Worm (Caenorhabditis elegans) whole organism, mixed stage, embryonic: ENCODE results near the gene Y57G11C.51.
A peak's percentile ranks its signal among the peaks of the same experiment; 100 is the strongest.

Experiments
- M03D4.4 ChIP-seq: sonication (generic microtip); optimal IDR thresholded peaks from 2 replicates; lab custom pipeline; 2017; ENCODE audit warnings: mild to moderate bottlenecking, missing genetic modification characterization, missing compliant biosample characterization
- bed-3 ChIP-seq: fragments of 200-800 bp; sonication (Bioruptor generic); optimal IDR thresholded peaks from 3 replicates; lab custom pipeline; 2018; ENCODE audit warnings: mild to moderate bottlenecking, missing genetic modification characterization, moderate library complexity, missing compliant biosample characterization
- blmp-1 ChIP-seq: fragments of 150-350 bp; optimal IDR thresholded peaks from 2 replicates; lab custom pipeline; 2014; ENCODE audit warnings: missing biosample characterization, missing genetic modification characterization
- ceh-39 ChIP-seq: fragments of 150-350 bp; optimal IDR thresholded peaks from 2 replicates; lab custom pipeline; 2014; ENCODE audit warnings: missing biosample characterization, missing genetic modification characterization
- ceh-43 ChIP-seq: fragments of 200-800 bp; sonication (Bioruptor generic); optimal IDR thresholded peaks from 2 replicates; lab custom pipeline; 2018; ENCODE audit warnings: mild to moderate bottlenecking, missing genetic modification characterization, moderate library complexity, missing compliant biosample characterization
- ceh-83 ChIP-seq: fragments of 200-800 bp; sonication (Bioruptor generic); optimal IDR thresholded peaks from 2 replicates; lab custom pipeline; 2018; ENCODE audit warnings: mild to moderate bottlenecking, missing genetic modification characterization, missing compliant biosample characterization
- ces-1 ChIP-seq: fragments of 150-350 bp; optimal IDR thresholded peaks from 2 replicates; lab custom pipeline; 2014; ENCODE audit warnings: missing biosample characterization, missing genetic modification reagents, missing genetic modification characterization
- cnd-1 ChIP-seq: fragments of 200-800 bp; sonication (Bioruptor generic); optimal IDR thresholded peaks from 2 replicates; lab custom pipeline; 2018; ENCODE audit warnings: mild to moderate bottlenecking, missing genetic modification characterization, missing compliant biosample characterization
- flh-1 ChIP-seq: fragments of 200-800 bp; sonication (Bioruptor generic); optimal IDR thresholded peaks from 2 replicates; lab custom pipeline; 2018; ENCODE audit warnings: mild to moderate bottlenecking, missing genetic modification characterization, moderate library complexity, missing compliant biosample characterization
- ham-2 ChIP-seq: fragments of 200-800 bp; sonication (Bioruptor generic); optimal IDR thresholded peaks from 2 replicates; lab custom pipeline; 2018; ENCODE audit warnings: mild to moderate bottlenecking, missing genetic modification characterization, missing compliant biosample characterization
- hlh-1 ChIP-seq: fragments of 150-350 bp; optimal IDR thresholded peaks from 2 replicates; lab custom pipeline; 2014; ENCODE audit warnings: missing biosample characterization, missing genetic modification reagents, missing genetic modification characterization
- lin-13 ChIP-seq: fragments of 150-350 bp; optimal IDR thresholded peaks from 2 replicates; lab custom pipeline; 2014; ENCODE audit warnings: missing biosample characterization, missing genetic modification characterization
- lin-32 ChIP-seq: fragments of 200-800 bp; sonication (Bioruptor generic); optimal IDR thresholded peaks from 2 replicates; lab custom pipeline; 2018; ENCODE audit warnings: mild to moderate bottlenecking, missing genetic modification characterization, missing compliant biosample characterization
- lsy-2 ChIP-seq: fragments of 150-350 bp; optimal IDR thresholded peaks from 2 replicates; lab custom pipeline; 2014; ENCODE audit warnings: missing biosample characterization, missing genetic modification characterization
- mab-5 ChIP-seq: fragments of 150-350 bp; optimal IDR thresholded peaks from 2 replicates; lab custom pipeline; 2014; ENCODE audit warnings: missing biosample characterization, missing genetic modification characterization
- mep-1 ChIP-seq: fragments of 150-350 bp; optimal IDR thresholded peaks from 2 replicates; lab custom pipeline; 2017; ENCODE audit warnings: missing biosample characterization, missing genetic modification reagents, missing genetic modification characterization, inconsistent platforms
- mls-2 ChIP-seq: sonication (generic microtip); optimal IDR thresholded peaks from 2 replicates; lab custom pipeline; 2016; ENCODE audit warnings: mild to moderate bottlenecking, missing genetic modification characterization, moderate library complexity, missing compliant biosample characterization
- nhr-12 ChIP-seq: fragments of 150-350 bp; optimal IDR thresholded peaks from 2 replicates; lab custom pipeline; 2014; ENCODE audit warnings: missing biosample characterization, missing genetic modification characterization
- nhr-2 ChIP-seq: fragments of 150-350 bp; optimal IDR thresholded peaks from 2 replicates; lab custom pipeline; 2014; ENCODE audit warnings: missing biosample characterization, missing genetic modification characterization
- nhr-237 ChIP-seq: fragments of 150-350 bp; optimal IDR thresholded peaks from 2 replicates; lab custom pipeline; 2014; ENCODE audit warnings: missing biosample characterization, missing genetic modification characterization
- nhr-28 ChIP-seq: fragments of 150-350 bp; optimal IDR thresholded peaks from 2 replicates; lab custom pipeline; 2014; ENCODE audit warnings: missing biosample characterization, missing genetic modification characterization
- nhr-76 ChIP-seq: sonication (generic microtip); optimal IDR thresholded peaks from 2 replicates; lab custom pipeline; 2017; ENCODE audit warnings: missing biosample characterization, missing genetic modification characterization
- pha-4 ChIP-seq: fragments of 150-350 bp; optimal IDR thresholded peaks from 2 replicates; lab custom pipeline; 2018; ENCODE audit warnings: missing biosample characterization, missing genetic modification reagents, missing genetic modification characterization
- sem-2 ChIP-seq: fragments of 200-800 bp; sonication (Bioruptor generic); optimal IDR thresholded peaks from 2 replicates; lab custom pipeline; 2018; ENCODE audit warnings: mild to moderate bottlenecking, missing genetic modification characterization, missing compliant biosample characterization
- snpc-4 ChIP-seq: fragments of 150-350 bp; optimal IDR thresholded peaks from 2 replicates; lab custom pipeline; 2014; ENCODE audit warnings: missing biosample characterization, missing genetic modification characterization
- sptf-1 ChIP-seq: sonication (generic microtip); optimal IDR thresholded peaks from 2 replicates; lab custom pipeline; 2017; ENCODE audit warnings: mild to moderate bottlenecking, missing genetic modification characterization, moderate library complexity, missing compliant biosample characterization
- tbx-8 ChIP-seq: fragments of 200-800 bp; sonication (Bioruptor generic); optimal IDR thresholded peaks from 2 replicates; lab custom pipeline; 2018; ENCODE audit warnings: mild to moderate bottlenecking, missing genetic modification characterization, moderate library complexity, missing compliant biosample characterization
- unc-120 ChIP-seq: sonication (generic microtip); optimal IDR thresholded peaks from 2 replicates; lab custom pipeline; 2017; ENCODE audit warnings: missing genetic modification characterization, missing compliant biosample characterization; ENCODE audit not compliant: poor library complexity, severe bottlenecking
- unc-39 ChIP-seq: fragments of 150-350 bp; optimal IDR thresholded peaks from 2 replicates; lab custom pipeline; 2014; ENCODE audit warnings: missing biosample characterization, missing genetic modification characterization
- unc-62 ChIP-seq: fragments of 150-350 bp; optimal IDR thresholded peaks from 2 replicates; lab custom pipeline; 2014; ENCODE audit warnings: missing biosample characterization, missing genetic modification reagents, missing genetic modification characterization
- zip-8 ChIP-seq: fragments of 150-350 bp; optimal IDR thresholded peaks from 2 replicates; lab custom pipeline; 2014; ENCODE audit warnings: missing biosample characterization, missing genetic modification characterization
- ztf-11 ChIP-seq: fragments of 150-350 bp; optimal IDR thresholded peaks from 2 replicates; lab custom pipeline; 2014; ENCODE audit warnings: missing biosample characterization, missing genetic modification characterization

Gene Y57G11C.51

DNA sequence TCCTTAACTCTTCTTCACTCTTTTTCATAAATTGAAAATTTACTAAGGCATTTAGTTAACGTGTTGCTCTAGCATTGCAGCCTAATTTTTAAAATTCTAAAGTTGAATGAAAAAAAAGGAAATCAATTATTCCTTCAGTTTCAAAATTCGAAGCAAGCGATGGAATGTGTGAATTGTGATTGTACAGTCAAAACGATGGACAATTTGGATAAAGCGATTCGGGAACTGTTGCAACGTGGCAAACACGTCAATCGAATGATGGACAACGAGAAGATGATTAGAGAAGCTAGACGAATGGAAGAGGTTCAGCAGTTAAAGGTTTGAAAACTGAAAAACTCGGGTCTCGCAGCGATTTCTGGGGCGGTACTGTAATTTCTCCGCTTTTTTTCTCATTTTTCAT is 24.8 kb upstream of the Y57G11C.51 start, which contains the start of gene Y57G11C.14:
Y57G11C.14 (plus strand) TSS at position 126 of the 400 bp plus-strand sequence.
- TF ChIP-seq M03D4.4 = no peak

DNA sequence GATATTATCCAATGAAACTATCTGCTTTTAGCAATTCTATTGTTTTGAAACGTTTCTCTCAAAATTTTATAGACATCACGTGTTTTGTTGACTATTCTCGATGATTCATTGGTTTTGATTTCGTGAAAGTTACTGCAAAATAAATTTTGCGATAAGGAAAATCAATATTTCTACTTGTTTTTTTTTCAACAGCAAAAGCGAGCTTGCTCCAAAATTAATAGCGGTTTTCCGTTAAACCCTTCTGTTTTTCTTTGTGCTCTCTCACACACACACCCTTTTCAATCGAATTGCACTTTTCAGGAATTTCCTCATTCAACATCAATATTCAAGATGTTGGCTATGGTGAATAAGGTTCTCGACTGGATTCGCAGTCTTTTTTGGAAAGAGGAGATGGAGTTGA is 23.5 kb upstream of the Y57G11C.51 start, which contains the start of gene arl-8:
arl-8 (plus strand) TSS at position 301 of the 400 bp plus-strand sequence.
- no peak for TF ChIP-seq flh-1 (GFP tag; lab: Kevin White, UChicago)
- no peak for TF ChIP-seq zip-8 (tag; lab: Kevin White, UChicago)
- TF ChIP-seq nhr-28 (tag; lab: Kevin White, UChicago) = no peak
- TF ChIP-seq mep-1 (tag; lab: Kevin White, UChicago) = no peak
- no peak for TF ChIP-seq mab-5 (tag; lab: Kevin White, UChicago)
- TF ChIP-seq nhr-76 (tag; lab: Kevin White, UChicago) = no peak
- TF ChIP-seq unc-62 (GFP tag; lab: Kevin White, UChicago) = no peak
- no peak for TF ChIP-seq ceh-39 (tag; lab: Kevin White, UChicago)
- no peak for TF ChIP-seq bed-3 (GFP tag; lab: Kevin White, UChicago)
- TF ChIP-seq nhr-237 (tag; lab: Kevin White, UChicago) = no peak
- TF ChIP-seq cnd-1 (tag; lab: Kevin White, UChicago) = no peak
- no peak for TF ChIP-seq unc-120
- no peak for TF ChIP-seq ceh-83 (GFP tag; lab: Kevin White, UChicago)
- no peak for TF ChIP-seq nhr-2 (tag; lab: Kevin White, UChicago)
- TF ChIP-seq ztf-11 = no peak
- no peak for TF ChIP-seq mls-2 (tag; lab: Kevin White, UChicago)
- no peak for TF ChIP-seq pha-4 (tag; lab: Kevin White, UChicago)
- no peak for TF ChIP-seq lin-32 (GFP tag; lab: Kevin White, UChicago)

DNA sequence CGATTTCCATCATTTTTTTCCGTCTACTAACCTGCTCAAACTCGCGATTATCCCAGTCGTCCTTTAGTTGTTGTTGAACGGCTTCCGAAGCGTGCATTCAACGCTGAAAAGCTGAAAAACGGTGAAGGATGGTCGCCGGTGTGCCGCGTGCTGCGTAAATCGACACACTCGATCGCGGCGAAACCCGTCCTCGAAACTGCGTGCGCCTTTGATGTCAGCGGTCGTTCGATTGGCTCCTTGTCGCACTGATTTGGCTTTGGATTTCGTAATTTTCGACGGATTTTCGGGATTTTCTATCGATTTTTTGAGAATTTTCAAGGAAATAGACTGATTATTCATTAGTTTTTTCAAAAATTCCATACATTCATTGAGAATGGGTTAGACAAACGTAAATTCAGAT is 23.0 kb upstream of the Y57G11C.51 start, which contains the start of the genes Y57G11C.1147 and nuo-3:
Y57G11C.1147 (minus strand) TSS at position 161 of the 400 bp plus-strand sequence.
nuo-3 (minus strand) TSS at position 191 of the 400 bp plus-strand sequence.
- TF ChIP-seq ceh-39 (tag; lab: Kevin White, UChicago) = no peak
- no peak for TF ChIP-seq M03D4.4
- no peak for TF ChIP-seq unc-62 (GFP tag; lab: Kevin White, UChicago)
- no peak for TF ChIP-seq nhr-12 (tag; lab: Kevin White, UChicago)
- TF ChIP-seq ztf-11 = no peak
- TF ChIP-seq ham-2 (GFP tag; lab: Kevin White, UChicago) = no peak

DNA sequence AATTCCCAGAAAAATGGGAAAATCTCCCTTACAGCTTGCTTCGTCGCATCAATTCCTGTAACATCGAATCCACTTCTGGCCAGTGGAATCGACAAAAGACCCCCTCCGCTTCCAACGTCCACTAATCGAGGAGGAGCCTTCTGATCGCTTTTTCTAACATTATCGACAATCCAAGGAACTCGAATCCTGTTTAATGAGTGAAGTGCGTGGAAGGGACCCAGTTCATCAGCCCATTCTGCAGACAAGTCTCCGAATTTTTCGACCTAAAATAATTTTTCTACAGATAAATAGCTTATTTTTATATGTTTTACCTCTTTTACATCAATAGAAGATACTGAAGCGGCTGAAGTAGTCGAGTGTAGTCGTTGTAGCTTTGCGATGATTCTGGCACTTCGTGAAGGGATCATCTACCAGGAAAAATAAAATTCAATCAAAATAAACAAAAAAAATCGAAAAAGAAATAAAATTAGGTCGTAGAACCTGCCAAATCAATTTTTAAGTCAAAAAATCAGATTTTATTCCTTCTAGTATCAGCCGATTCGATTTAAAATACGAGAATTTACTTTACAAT is 21.6 kb upstream of the Y57G11C.51 start, which contains the start of gene coq-3:
coq-3 (minus strand) TSS at position 407 of the 571 bp plus-strand sequence.
- TF ChIP-seq ham-2 (GFP tag; lab: Kevin White, UChicago) (no peak), ztf-11 (no peak), ces-1 (GFP tag; lab: Kevin White, UChicago) (no peak), mep-1 (tag; lab: Kevin White, UChicago) (no peak), sptf-1 (tag; lab: Kevin White, UChicago) (no peak), ceh-39 (tag; lab: Kevin White, UChicago) (no peak), snpc-4 (tag; lab: Kevin White, UChicago) (no peak), unc-39 (no peak)

DNA sequence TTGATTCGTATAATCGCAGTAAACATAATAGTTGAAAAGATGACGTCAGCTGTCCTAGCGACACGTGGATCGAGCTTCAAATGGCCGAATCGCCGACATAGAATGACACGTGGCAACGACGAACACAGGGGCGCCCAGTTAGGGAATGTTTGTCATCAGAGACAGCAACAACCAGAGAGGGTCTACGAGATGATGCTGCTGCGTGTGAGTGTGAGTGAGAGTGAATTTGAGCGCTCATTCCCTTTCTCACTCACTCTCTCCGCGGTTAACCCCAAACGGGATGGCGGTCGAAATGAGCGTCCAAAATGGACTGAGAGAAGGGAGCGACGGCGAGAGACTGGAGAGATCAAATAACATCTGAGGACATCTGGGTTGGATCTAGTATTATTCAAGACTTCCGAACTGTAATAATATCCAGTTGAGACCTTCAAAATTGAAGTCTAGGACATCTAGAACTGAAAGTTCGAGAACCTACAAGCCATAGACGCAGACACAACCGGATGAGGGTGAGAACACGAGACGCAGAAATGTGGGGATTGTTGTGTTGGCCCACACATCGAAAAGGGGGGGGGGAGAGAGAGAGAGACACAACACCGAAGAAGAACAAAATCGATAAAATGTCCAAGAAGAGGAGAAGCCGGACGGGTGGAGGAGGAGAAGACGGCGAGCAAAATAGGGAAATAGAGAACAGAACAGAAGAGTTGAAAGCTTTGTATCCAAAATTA is 19.7 kb upstream of the Y57G11C.51 start:
- peak; percentile 48 for TF ChIP-seq ham-2 (GFP tag; lab: Kevin White, UChicago)
- peak; percentile 14 for TF ChIP-seq ceh-43
- TF ChIP-seq mls-2 (tag; lab: Kevin White, UChicago) = peak; percentile 44
- TF ChIP-seq tbx-8 (GFP tag; lab: Kevin White, UChicago) = no peak
- peak; percentile 13 for TF ChIP-seq lin-13 (tag; lab: Kevin White, UChicago)
- no peak for TF ChIP-seq hlh-1 (tag; lab: Kevin White, UChicago)
- no peak for TF ChIP-seq flh-1 (GFP tag; lab: Kevin White, UChicago)
- TF ChIP-seq ztf-11 = peak; percentile 14
- TF ChIP-seq snpc-4 (tag; lab: Kevin White, UChicago) = no peak
- no peak for TF ChIP-seq zip-8 (tag; lab: Kevin White, UChicago)
- TF ChIP-seq sem-2 (GFP tag; lab: Kevin White, UChicago) = no peak
- TF ChIP-seq blmp-1 (tag; lab: Kevin White, UChicago) = peak; percentile 94
- TF ChIP-seq unc-120 = peak; percentile 43
- peak; percentile 75 for TF ChIP-seq ceh-39 (tag; lab: Kevin White, UChicago)
- peak; percentile 51 for TF ChIP-seq ces-1 (GFP tag; lab: Kevin White, UChicago)
- peak; percentile 41 for TF ChIP-seq lsy-2 (tag; lab: Kevin White, UChicago)
- peak; percentile 6 for TF ChIP-seq mep-1 (tag; lab: Kevin White, UChicago)
- peak; percentile 1 for TF ChIP-seq nhr-237 (tag; lab: Kevin White, UChicago)
- peak; percentile 32 for TF ChIP-seq sptf-1 (tag; lab: Kevin White, UChicago)
